Worm (Caenorhabditis elegans) whole organism, L4/young adult: ENCODE measurements around the gene Y54G9A.7.

Experiments used
- W03F9.2 ChIP-seq: fragments of 150-350 bp; optimal IDR thresholded peaks from 2 replicates; lab custom pipeline; 2014; ENCODE audit warnings: missing biosample characterization, missing genetic modification characterization
- dao-5 ChIP-seq: sonication (generic microtip); optimal IDR thresholded peaks from 2 replicates; lab custom pipeline; 2016; ENCODE audit warnings: missing genotype, missing genetic modification characterization, moderate library complexity, missing compliant biosample characterization
- him-1 ChIP-seq: sonication (generic microtip); optimal IDR thresholded peaks from 2 replicates; lab custom pipeline; 2016; ENCODE audit warnings: missing genotype, missing genetic modification reagents, missing genetic modification characterization, missing compliant biosample characterization

Y54G9A.7 gene

ce11 chrII:13736089-13736488, 10.5 kb upstream of the Y54G9A.7 start, which contains the start of gene R06B9.5:
Gene R06B9.5, plus strand, starts transcription at chrII:13736320.
- TF ChIP-seq him-1 (tag; lab: Kevin White, UChicago): no peak
- no peak for TF ChIP-seq W03F9.2 (tag; lab: Kevin White, UChicago)
- TF ChIP-seq dao-5 (tag; lab: Kevin White, UChicago): no peak

- TF ChIP-seq him-1 (tag; lab: Kevin White, UChicago) (no peak), dao-5 (tag; lab: Kevin White, UChicago) (no peak), W03F9.2 (tag; lab: Kevin White, UChicago) (no peak)
Observed at ce11 chrII:13732577-13732976, 7.0 kb upstream of the Y54G9A.7 start.

DNA sequence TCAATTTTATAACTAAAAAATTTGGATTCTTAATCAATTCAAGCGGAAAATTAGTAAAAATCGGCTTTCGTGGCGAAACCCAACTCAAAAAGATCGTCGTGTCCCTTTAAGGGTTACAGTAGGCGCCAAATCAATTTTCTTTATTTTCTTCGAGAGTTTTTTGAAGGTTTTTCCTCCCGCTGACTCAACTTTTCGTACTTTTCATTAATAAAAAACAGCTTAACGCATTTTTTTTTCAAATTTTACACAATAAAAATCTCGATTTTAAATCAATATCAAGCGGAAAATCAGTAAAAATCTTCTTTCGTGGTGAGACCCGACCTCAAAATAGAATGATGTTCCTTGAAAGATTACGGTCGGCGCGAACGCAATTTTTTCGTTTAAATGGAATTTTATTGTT, 6.5 kb upstream of the Y54G9A.7 start:
- TF ChIP-seq W03F9.2 (tag; lab: Kevin White, UChicago) (peak; percentile 13), him-1 (tag; lab: Kevin White, UChicago) (no peak)

DNA sequence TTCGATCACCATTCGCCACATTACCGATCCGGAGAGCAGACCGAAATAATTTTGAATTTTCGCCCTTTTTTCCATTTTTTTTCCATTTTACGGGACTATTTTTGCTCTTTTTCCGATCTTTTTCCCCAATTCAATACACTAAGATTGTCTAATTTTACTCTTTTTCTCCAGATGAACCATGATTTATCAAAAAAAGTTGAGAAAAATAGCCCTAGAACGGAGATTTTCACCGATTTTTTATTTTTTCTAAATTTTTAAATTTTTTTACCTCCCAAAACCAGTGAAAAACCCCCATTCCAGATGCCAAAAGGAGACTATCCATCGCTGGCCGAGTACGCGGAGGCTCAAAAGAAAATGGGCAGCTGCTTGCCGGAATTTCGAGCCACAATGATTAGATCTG, 3.8 kb upstream of the Y54G9A.7 start, which contains the start of gene Y54G9A.9:
TSS of gene Y54G9A.9 (plus strand) at position 301 of the 400 bp plus-strand sequence.
- TF ChIP-seq W03F9.2 (tag; lab: Kevin White, UChicago): no peak

DNA sequence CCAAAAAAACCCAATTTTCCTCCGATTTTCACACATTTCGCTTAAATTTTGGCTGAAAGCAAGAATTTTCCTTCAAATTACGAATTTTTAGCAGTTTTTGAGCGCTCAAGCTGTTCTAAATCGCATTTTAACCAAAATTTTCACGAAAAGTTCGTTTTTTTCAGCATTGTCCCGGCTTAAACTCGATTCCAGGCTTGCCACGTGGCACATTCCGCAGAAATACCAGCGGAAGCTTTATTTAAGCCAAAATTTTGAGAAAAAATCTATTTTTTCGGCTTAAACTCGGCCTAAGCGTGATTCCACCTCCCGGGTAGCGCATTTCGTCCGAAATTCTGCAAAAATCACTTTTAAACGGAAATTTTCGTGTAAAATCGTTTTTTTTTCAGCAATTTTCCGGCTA, 1.8 kb downstream of the Y54G9A.7 start:
- TF ChIP-seq W03F9.2 (tag; lab: Kevin White, UChicago): no peak
- no peak for TF ChIP-seq dao-5 (tag; lab: Kevin White, UChicago)
- TF ChIP-seq him-1 (tag; lab: Kevin White, UChicago): no peak

DNA sequence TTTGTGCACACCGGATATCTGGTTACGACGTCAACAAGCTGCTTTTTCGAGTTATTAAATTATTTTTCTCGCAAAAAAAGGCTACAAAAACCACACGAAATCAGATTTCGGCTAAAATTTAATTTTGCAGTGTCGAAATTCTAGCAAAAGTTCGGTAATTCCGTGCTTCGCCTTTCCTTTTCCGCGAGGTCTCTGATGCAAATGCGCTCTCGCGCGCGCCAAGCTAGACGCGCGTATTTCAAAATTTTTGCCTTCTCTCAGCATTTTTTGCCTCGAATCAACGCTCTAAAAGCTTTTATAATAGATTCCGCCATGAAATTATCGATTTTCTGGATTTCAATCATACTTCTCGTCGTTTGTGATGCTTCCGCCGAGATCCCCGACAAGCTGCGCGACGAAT, 2.8 kb downstream of the Y54G9A.7 start, which contains the start of gene Y54G9A.5:
TSS of gene Y54G9A.5 (plus strand) at position 245 of the 400 bp plus-strand sequence.
- no peak for TF ChIP-seq him-1 (tag; lab: Kevin White, UChicago)
- TF ChIP-seq W03F9.2 (tag; lab: Kevin White, UChicago): no peak
- no peak for TF ChIP-seq dao-5 (tag; lab: Kevin White, UChicago)

DNA sequence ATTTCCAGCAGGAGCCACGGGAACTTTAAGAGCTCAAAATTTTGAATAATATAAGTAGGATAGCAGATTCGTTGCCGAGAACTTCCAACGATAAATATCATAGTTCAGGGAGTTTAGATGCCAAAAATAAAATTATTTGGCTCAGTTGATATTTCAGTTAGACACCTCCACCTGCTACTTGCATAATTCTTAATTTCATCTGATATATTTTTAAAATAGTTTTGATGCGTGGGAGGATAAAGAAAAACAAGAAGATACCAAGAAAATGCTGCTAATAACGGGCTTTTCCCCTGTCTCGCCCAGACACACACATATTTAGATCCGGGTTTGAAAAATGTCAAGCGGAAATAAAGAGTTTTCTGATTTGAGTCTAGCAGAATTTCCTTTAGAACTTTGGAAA, 4.4 kb downstream of the Y54G9A.7 start, which contains the start of gene sre-46:
TSS of gene sre-46 (minus strand) at position 101 of the 400 bp plus-strand sequence.
- TF ChIP-seq W03F9.2 (tag; lab: Kevin White, UChicago) (no peak), dao-5 (tag; lab: Kevin White, UChicago) (no peak), him-1 (tag; lab: Kevin White, UChicago) (no peak)

DNA sequence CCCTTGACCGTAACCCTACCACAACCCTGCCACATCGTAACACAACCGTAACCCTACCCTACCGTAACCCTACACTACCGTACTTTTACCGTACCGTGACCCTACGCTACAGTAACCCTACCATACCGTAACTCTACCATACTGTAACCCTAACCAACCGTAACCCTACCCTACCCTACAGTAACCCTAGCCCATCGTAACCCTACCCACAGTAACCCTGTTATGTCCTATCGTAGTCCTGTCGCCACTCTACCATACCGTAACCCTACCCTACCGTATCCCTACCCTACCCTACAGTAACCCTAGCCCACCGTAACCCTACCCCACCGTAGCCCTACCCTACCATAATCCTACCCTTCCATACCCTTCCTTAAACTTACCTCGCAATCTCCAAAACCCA, 4.9 kb downstream of the Y54G9A.7 start:
- TF ChIP-seq him-1 (tag; lab: Kevin White, UChicago) (no peak), W03F9.2 (tag; lab: Kevin White, UChicago) (no peak), dao-5 (tag; lab: Kevin White, UChicago) (no peak)

DNA sequence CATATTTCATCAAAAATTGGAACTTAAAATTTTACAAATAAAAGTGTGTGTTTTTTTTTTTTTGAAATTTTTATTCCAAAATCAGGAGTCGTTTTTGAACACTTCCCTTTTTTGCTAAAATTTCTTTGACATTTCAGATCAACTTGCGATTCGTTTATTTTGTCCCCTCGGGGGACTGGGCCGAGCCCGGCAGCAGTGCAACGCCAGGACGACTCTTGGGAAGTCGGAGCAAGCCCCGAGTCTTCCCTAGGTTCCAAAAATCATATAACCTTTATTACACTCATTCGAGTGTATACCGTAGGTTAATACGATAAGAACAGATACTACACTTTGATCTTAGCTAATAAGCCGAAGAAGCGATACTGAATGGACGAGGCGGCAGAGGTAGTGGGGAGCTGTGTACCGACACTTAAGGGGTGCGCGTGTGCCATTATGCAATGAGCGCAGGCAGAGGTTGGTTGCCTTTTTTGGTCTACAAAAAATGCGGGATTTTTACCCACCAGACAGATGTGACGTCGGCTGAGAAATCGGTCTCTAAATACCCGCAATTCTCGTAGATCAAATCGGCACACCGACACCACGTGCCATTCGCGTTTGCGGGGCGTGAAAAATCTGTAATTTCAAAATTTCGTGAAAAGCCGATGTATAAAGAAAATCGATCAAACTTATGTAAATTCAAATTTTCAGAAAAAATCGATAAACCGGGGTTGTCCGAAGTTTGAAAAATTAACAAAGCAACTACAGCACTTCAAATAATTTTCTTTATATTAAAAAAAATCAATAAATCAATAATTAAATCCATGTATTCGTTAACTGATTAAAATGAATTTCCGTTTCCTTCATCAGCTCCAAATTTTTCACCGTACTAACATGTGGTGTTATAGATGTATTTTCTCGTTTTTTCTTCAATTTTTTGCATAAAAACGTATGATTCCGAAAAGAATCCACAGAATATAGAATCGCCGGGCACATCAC, 7.9 kb downstream of the Y54G9A.7 start:
- TF ChIP-seq dao-5 (tag; lab: Kevin White, UChicago) (no peak), him-1 (tag; lab: Kevin White, UChicago) (no peak)

DNA sequence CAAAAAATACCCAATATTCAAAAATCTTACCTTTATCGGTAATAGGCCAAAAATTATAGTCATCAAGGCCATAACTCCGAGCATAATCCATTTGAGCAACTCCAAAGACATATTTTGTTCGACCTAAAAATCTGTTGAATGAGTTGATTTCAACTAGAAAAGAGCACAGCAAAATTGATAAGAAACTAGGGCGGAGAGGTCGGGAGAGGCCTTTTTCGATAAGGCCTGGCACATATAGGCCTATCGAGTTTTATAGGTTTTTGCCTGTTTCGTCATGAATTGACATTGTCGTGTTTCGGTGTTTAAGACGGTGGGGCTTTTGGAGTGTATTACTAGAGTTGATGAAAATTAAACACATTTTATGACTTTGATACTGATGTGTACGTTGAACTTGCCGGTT, 9.9 kb downstream of the Y54G9A.7 start, which contains the start of gene zipt-2.3:
TSS of gene zipt-2.3 (minus strand) at position 147 of the 400 bp plus-strand sequence.
- no peak for TF ChIP-seq him-1 (tag; lab: Kevin White, UChicago)
- no peak for TF ChIP-seq W03F9.2 (tag; lab: Kevin White, UChicago)
- TF ChIP-seq dao-5 (tag; lab: Kevin White, UChicago): no peak

- TF ChIP-seq dao-5 (tag; lab: Kevin White, UChicago): no peak
- no peak for TF ChIP-seq W03F9.2 (tag; lab: Kevin White, UChicago)
- no peak for TF ChIP-seq him-1 (tag; lab: Kevin White, UChicago)
Observed at ce11 chrII:13715333-13715732, 10.3 kb downstream of the Y54G9A.7 start.

- TF ChIP-seq dao-5 (tag; lab: Kevin White, UChicago) (no peak), him-1 (tag; lab: Kevin White, UChicago) (no peak), W03F9.2 (tag; lab: Kevin White, UChicago) (no peak)
Observed at ce11 chrII:13713239-13713638, 12.4 kb downstream of the Y54G9A.7 start.

ce11 chrII:13711493-13712055, 14.0 kb downstream of the Y54G9A.7 start:
- TF ChIP-seq him-1 (tag; lab: Kevin White, UChicago) (no peak), dao-5 (tag; lab: Kevin White, UChicago) (no peak), W03F9.2 (tag; lab: Kevin White, UChicago) (no peak)
